Fruit fly (Drosophila melanogaster): ENCODE data around the gene Cyp313a3.

The Cyp313a3 gene

DNA sequence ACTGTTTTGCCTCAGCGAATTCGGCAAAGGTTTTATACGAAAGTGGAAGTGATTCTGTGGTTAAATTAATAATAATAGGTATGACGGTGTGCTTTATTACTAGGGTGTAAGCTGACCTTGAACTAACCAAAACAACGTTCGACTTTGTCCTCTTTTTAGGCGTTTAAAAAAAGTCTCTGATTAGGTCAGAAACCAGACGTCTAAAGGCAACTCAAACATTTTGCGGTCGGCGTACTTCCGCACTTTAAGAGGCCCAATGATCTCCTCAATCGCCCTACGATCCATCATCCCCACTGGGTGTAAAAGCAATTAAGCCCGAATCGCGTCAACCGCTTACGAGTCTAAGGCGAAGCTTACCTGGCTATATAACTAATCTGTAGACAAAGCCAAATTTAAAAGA, at the start of gene Cyp313a3:
TSS of gene Cyp313a3 (minus strand) at position 101 of the 400 bp plus-strand sequence.
- no peak for TF ChIP-seq CTCF (optimal IDR thresholded peaks at IDR 0.05)
- no peak for TF ChIP-seq CG8478 (optimal IDR thresholded peaks at IDR 0.05)

DNA sequence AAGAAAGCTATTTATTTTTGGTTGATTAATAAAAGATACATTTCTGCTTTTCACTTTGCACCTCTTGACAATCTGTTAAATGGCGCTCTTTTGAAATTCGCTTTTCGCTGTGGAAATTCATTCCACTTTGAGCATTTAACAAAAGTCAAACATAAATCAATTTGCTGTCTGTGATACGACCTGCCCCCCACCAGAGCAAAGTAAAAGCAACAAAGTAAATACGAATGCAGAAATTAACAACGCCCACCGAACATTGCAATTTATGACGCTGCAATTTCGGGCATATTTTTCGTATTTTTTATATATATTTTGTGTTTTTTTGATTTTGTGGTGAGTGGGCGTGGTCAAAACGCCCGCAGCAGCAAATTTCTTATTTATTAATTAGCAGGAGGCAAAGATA, 46.5 kb upstream of the Cyp313a3 start:
- no peak for TF ChIP-seq CG8478 (optimal IDR thresholded peaks at IDR 0.05)
- TF ChIP-seq CTCF (optimal IDR thresholded peaks at IDR 0.05) = no peak

DNA sequence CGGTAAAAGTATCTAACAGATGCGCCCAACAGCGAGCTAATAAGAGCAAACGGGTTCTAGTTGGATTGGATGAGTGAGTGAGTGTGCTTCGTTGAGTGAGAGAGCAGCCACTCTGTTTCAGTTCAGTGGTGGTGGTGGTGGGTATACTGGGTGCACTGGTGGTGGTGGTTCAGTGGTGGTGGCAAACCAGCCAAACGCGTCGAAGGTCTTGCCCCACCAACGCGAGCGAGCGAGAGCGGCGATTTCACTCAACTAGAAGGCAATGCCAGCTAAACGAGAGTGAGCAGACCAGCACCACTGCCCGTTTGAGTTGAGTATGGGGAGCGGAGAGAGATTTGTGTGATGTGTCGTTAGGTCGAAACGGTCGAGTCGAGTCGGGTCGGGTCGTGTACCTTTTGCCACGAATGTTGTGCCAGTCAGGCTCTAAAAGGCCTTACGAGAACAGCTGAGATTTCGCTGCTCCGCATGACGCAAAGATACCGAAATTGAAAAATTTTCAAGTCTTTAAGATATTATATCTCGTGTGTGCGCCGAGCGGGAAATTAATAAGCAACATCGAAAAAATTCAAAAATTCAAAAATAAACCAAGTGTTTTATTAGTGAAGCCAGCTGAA, 41.8 kb upstream of the Cyp313a3 start:
- no peak for TF ChIP-seq CG8478 (optimal IDR thresholded peaks at IDR 0.05)
- peak; percentile 44 to 60 for TF ChIP-seq CTCF (optimal IDR thresholded peaks at IDR 0.05)

DNA sequence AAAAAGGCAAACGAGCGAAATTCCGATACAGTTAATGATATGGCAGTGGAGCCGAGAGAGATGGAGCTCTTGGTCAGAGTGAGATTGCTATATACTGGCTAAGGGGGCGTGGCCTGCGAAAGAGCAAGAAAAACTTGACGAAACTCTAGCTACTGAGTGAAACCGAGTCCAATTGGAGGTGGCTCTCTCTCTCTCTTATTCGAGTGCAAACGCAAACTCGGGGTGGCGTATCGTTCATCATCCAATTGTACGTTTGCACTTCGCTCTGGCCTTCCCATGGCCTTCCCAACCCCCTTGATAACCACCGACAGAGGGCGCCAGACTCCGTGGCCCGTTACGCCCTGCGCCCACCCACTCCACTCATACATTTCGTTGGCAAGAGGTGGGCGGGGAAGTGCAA, 40.0 kb upstream of the Cyp313a3 start:
- peak; percentile 89 to 97 for TF ChIP-seq CTCF (optimal IDR thresholded peaks at IDR 0.05)
- peak; percentile 63 for TF ChIP-seq CG8478 (optimal IDR thresholded peaks at IDR 0.05)

DNA sequence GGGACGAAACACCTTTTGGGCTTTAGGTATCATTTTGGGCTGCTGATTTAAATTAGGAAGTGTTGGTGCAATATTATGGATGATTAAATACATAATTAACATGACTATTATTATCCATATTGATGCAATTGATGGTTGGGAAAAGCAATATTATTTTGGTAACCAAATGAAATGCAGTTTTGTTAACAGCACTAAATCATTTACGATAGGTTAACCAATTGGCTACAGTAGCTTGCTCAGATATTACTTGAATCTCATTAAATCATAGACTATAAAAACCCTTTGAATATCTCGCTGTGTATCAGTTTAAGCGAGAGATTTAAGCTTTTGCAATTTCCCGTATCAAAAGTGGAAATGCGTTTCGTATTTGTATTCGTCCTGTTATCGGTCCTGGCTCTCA, 33.8 kb upstream of the Cyp313a3 start, which contains the start of gene Sfp87B:
TSS of gene Sfp87B (plus strand) at position 301 of the 400 bp plus-strand sequence.
- TF ChIP-seq CG8478 (optimal IDR thresholded peaks at IDR 0.05) = no peak
- no peak for TF ChIP-seq CTCF (optimal IDR thresholded peaks at IDR 0.05)

DNA sequence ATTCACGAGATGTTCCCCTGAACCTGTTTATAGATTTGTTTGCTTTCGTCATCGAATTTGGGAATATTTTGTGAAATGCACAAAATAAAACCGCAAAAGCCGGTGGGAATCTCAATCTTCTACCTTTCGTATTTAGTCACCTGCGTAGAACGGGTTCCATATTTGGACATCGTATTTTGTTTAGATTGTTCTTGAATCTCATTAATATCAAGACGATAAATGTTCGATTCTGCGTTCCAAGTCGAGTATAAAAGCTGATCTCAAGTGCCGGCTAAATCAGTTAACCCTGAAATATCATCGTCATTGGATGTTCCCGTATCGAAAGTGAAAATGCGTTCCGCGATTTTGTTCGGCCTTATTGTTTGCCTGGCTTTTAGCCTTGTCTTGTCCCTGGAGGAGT, 31.5 kb upstream of the Cyp313a3 start, which contains the start of gene CG17738:
TSS of gene CG17738 (plus strand) at position 301 of the 400 bp plus-strand sequence.
- no peak for TF ChIP-seq CG8478 (optimal IDR thresholded peaks at IDR 0.05)
- no peak for TF ChIP-seq CTCF (optimal IDR thresholded peaks at IDR 0.05)

DNA sequence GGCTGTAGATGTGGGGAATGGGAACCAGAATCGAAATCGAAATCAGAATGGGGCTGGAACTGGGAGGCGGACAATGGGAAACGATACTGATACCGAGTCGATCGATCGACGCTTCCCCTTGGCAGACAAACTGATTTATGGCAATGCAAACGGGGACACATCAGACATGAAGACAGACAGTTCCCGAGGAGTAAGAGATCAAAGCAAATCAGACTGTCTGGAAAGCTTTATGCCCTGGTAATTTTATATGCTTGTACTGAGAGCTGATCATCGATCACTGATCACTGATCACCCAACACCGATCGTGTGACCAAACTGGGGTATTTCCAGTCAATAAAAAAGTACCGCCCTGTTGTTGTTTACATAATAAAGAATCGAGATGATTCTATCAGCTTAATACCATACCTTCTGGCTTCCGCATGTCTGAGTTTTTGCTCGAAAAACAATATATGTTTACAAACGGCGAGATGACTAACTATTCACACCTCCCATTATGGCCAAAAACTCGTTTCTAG, 30.9 kb upstream of the Cyp313a3 start:
- no peak for TF ChIP-seq CTCF (optimal IDR thresholded peaks at IDR 0.05)
- no peak for TF ChIP-seq CG8478 (optimal IDR thresholded peaks at IDR 0.05)

DNA sequence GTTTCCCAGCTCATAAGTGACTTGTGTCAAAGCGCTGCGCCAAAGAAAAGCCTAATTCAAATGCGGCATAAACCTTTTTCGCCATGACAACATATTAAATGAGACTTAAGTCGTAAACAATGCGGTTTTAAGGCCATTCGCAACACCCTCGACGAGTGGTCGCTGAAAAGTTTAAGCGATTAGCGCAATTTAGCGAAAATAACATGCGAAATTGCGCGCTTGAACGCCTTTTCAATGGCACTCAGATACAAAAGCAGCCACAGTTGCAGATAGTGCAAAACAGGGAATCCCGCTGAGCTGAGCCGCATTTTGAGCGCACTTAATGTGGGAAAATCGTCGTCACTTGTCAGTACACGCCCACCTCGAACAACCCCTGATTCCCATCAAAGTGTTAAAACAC, 21.6 kb upstream of the Cyp313a3 start, which contains the start of gene CG44038:
TSS of gene CG44038 (plus strand) at position 301 of the 400 bp plus-strand sequence.
- TF ChIP-seq CG8478 (optimal IDR thresholded peaks at IDR 0.05) (no peak), CTCF (optimal IDR thresholded peaks at IDR 0.05) (no peak)

DNA sequence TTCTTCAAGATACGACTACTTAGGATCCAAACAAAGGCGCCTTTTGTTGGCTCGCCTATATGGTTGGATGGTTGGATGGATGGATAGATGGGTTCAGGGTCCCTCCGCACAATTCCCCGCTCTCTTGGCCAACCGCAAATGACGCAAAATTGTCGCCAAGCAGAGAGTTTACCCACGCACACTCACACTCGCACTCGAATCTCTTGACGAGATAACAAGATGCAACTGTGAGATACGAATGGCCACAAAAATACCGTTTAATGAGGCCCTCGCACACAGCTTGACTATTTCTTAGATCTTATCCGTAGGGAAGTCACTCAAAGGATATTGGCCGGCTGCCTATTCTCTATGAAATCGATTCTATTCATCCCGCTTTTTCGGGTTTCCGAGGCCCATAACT, 20.8 kb upstream of the Cyp313a3 start:
- TF ChIP-seq CTCF (optimal IDR thresholded peaks at IDR 0.05) = no peak
- TF ChIP-seq CG8478 (optimal IDR thresholded peaks at IDR 0.05) = no peak

DNA sequence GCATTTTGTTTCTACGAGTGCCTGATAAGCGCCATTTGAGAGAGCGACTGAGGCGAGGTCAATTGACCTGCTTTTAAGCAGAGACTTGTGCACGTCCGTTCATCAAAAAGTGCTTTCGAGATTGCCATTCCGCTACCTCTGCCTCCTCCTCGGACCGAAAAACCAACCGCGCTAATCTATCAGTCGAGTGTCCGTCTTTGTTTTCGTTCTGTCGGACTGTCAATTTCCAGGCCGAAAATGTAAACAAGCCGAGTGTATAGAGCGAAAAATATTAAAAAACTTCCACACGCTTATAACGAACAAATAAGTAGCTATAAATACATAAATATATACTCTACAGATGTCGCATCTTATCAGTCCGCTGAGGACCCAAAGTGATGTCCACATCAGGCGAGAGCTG, 19.9 kb upstream of the Cyp313a3 start:
- no peak for TF ChIP-seq CG8478 (optimal IDR thresholded peaks at IDR 0.05)
- TF ChIP-seq CTCF (optimal IDR thresholded peaks at IDR 0.05) = no peak

DNA sequence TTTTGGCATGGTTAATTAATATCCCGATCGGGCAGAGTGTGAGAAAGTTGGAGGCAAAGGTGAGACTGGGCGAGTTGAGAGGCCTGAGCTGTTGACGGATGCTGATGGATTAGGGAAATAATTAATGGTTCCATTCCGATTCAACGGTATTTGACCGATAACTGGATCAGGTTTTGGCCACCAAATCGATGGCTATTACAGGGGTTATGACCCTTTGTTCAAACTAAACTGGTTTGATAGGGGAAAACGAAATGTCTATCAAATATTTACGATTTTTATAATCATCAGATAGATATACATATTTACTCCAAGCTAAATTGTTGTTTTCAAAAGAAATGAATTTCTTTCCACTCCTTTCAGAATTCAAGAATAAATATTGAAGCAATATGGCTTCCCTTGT, 19.4 kb upstream of the Cyp313a3 start, which contains the start of the genes CG44037 and svp:
TSS of gene CG44037 (plus strand) at position 301 of the 400 bp plus-strand sequence.
TSS of gene svp (plus strand) at position 301 of the 400 bp plus-strand sequence.
- TF ChIP-seq CG8478 (optimal IDR thresholded peaks at IDR 0.05) (no peak), CTCF (optimal IDR thresholded peaks at IDR 0.05) (no peak)

DNA sequence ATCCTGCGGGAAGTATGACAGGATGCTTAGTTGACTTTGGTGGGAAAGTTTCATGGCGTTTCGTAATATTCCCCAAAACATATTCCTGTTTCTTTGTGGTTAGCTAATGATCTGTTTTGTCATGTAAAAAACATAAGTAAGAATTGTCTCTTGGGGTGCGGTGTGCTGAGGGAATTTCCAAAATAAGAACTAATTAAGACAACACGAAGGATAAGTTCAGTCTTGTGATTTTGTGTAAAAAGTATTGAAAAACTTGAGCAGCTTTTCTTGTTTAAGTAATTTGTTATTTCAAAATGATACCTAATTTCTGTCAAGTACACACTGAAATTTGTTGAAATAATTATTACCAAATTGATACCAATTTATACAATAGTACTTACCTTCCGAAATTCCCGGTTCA, 14.8 kb upstream of the Cyp313a3 start, which contains the start of gene CG3942:
TSS of gene CG3942 (plus strand) at position 301 of the 400 bp plus-strand sequence.
- no peak for TF ChIP-seq CTCF (optimal IDR thresholded peaks at IDR 0.05)
- TF ChIP-seq CG8478 (optimal IDR thresholded peaks at IDR 0.05) = no peak

DNA sequence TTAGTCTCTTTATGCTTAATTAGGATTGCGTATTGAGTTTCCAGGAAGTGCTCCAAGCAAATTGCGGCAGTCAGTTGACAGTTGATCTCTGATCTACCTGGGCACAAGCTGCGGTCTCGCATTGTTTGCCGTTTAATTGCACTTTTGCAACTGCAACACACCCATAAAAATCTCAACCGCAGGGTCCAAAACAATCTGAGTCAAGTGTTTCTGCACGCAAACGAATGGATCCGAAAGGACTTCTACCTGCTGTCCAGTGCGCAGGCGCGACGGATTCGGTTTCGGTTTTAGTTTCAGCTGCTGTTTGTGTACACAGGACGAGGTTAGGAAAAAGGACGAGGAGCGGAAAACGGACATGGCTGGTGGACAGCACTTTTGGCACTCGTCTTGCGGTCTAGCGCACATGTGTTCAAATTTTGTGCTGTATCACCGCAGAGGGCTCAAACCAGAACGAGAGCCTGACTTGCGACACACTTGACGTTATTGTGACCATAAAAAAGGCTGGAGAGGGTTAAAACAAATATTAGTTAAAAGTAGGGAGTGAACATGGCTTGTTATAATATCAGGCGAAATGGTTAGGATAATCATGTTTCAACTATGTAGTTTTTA, 13.5 kb upstream of the Cyp313a3 start:
- TF ChIP-seq CG8478 (optimal IDR thresholded peaks at IDR 0.05) = no peak
- TF ChIP-seq CTCF (optimal IDR thresholded peaks at IDR 0.05) = no peak

DNA sequence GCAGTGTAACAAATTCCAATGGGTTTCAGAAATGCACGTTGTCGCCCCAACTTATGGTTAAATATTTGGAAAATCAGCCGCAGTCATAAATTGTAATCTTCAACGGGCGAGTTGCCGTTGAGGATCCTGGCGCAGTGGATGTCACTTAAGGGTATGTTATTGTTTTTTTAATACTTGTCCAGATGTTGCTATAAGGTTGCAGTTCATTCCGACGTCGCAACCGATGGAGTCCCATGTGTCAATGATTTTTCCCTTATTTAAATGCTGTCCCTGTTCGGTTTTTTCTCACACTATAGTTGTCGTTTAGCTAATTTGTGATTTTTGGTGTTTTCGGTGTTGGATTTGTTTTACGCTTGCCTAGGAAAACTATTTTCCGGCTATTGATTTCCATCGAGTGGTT, 12.5 kb upstream of the Cyp313a3 start:
- no peak for TF ChIP-seq CG8478 (optimal IDR thresholded peaks at IDR 0.05)
- no peak for TF ChIP-seq CTCF (optimal IDR thresholded peaks at IDR 0.05)

DNA sequence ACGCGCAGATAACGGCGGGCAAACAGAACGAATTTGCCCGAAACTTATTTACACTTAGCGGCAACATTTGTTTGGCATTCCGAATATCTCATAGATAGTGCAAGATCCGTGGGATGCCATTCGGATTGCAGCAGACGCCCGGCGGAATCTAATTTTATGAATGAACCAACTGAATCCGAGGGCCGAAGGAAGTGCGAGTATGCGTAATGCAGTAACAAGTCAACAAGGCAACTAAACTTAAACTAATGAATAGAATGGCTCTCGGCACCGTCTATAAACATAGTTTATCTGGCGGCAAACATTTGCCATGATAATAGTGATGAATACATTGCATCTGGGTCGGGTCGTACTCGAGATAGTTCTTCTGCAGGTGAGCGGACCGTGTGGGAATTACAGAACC, 11.1 kb upstream of the Cyp313a3 start:
- TF ChIP-seq CG8478 (optimal IDR thresholded peaks at IDR 0.05) (no peak), CTCF (optimal IDR thresholded peaks at IDR 0.05) (no peak)

DNA sequence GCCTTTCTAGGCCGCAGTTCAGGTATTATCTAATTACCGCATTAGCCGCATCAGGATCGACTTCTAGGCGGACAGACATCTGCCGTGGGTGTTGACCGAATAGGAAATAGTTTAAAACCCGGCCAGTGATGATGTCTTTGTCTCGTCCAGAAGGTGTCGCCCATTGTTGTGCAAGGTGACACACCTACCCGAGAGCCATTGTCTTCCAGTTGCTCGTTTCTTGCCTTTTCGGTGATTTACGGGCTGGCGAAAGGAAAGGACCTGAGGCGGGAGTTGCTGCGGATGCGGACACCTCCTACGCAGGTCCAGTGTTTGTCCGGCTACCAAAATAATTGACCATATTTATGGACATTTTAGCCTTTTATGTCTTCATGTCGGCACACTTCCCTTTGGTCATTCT, 9.2 kb upstream of the Cyp313a3 start:
- TF ChIP-seq CTCF (optimal IDR thresholded peaks at IDR 0.05) = peak in 1 of 2 experiments; percentile 2
- no peak for TF ChIP-seq CG8478 (optimal IDR thresholded peaks at IDR 0.05)
